Worm (Caenorhabditis elegans) whole organism, L3 larva: ENCODE measurements around the gene F29A7.6.

Source experiments
- R02D3.7 ChIP-seq: fragments of 150-350 bp; optimal IDR thresholded peaks from 2 replicates; lab custom pipeline; 2014; ENCODE audit warnings: missing biosample characterization, missing genetic modification characterization
- ZK546.5 ChIP-seq: sonication (generic microtip); optimal IDR thresholded peaks from 2 replicates; lab custom pipeline; 2017; ENCODE audit warnings: missing biosample characterization, missing genetic modification characterization
- aly-2 ChIP-seq: fragments of 150-350 bp; optimal IDR thresholded peaks from 2 replicates; lab custom pipeline; 2014; ENCODE audit warnings: missing biosample characterization, missing genetic modification characterization
- ceh-16 ChIP-seq: sonication (generic microtip); optimal IDR thresholded peaks from 2 replicates; lab custom pipeline; 2017; ENCODE audit warnings: missing biosample characterization, missing genetic modification characterization
- ceh-28 ChIP-seq: fragments of 150-350 bp; optimal IDR thresholded peaks from 2 replicates; lab custom pipeline; 2014; ENCODE audit warnings: missing biosample characterization, missing genetic modification reagents, missing genetic modification characterization
- ceh-82 ChIP-seq: fragments of 150-350 bp; optimal IDR thresholded peaks from 2 replicates; lab custom pipeline; 2014; ENCODE audit warnings: missing biosample characterization, missing genetic modification characterization
- daf-12 ChIP-seq: fragments of 150-350 bp; optimal IDR thresholded peaks from 2 replicates; lab custom pipeline; 2014; ENCODE audit warnings: missing biosample characterization, missing genetic modification reagents, missing genetic modification characterization
- egl-27 ChIP-seq: sonication (generic microtip); optimal IDR thresholded peaks from 4 replicates; lab custom pipeline; 2017; ENCODE audit warnings: missing biosample characterization, missing genetic modification reagents, missing genetic modification characterization
- egl-5 ChIP-seq: fragments of 150-350 bp; optimal IDR thresholded peaks from 2 replicates; lab custom pipeline; 2017; ENCODE audit warnings: missing biosample characterization, missing genetic modification reagents, missing genetic modification characterization, inconsistent platforms
- elt-1 ChIP-seq: fragments of 150-350 bp; optimal IDR thresholded peaks from 2 replicates; lab custom pipeline; 2014; ENCODE audit warnings: missing biosample characterization, missing genetic modification characterization
- elt-2 ChIP-seq: sonication (generic microtip); optimal IDR thresholded peaks from 2 replicates; lab custom pipeline; 2016; ENCODE audit warnings: missing genetic modification reagents, mild to moderate bottlenecking, missing genetic modification characterization, missing compliant biosample characterization
- fkh-10 ChIP-seq: sonication (generic microtip); optimal IDR thresholded peaks from 2 replicates; lab custom pipeline; 2017; ENCODE audit warnings: missing biosample characterization, missing genetic modification reagents, missing genetic modification characterization
- fkh-2 ChIP-seq: fragments of 150-350 bp; optimal IDR thresholded peaks from 2 replicates; lab custom pipeline; 2014; ENCODE audit warnings: missing biosample characterization, missing genetic modification reagents, missing genetic modification characterization
- fos-1 ChIP-seq: fragments of 150-350 bp; optimal IDR thresholded peaks from 2 replicates; lab custom pipeline; 2014; ENCODE audit warnings: missing biosample characterization, missing genetic modification characterization
- hmg-11 ChIP-seq: sonication (generic microtip); optimal IDR thresholded peaks from 2 replicates; lab custom pipeline; 2016; ENCODE audit warnings: missing genetic modification characterization, missing compliant biosample characterization
- jun-1 ChIP-seq: fragments of 150-350 bp; optimal IDR thresholded peaks from 2 replicates; lab custom pipeline; 2014; ENCODE audit warnings: missing biosample characterization, missing genetic modification reagents, missing genetic modification characterization
- lin-15B ChIP-seq: fragments of 150-350 bp; optimal IDR thresholded peaks from 2 replicates; lab custom pipeline; 2014; ENCODE audit warnings: missing biosample characterization, missing genetic modification characterization
- lin-39 ChIP-seq: fragments of 150-350 bp; optimal IDR thresholded peaks from 2 replicates; lab custom pipeline; 2018; ENCODE audit warnings: missing biosample characterization, missing genetic modification reagents, missing genetic modification characterization
- mdl-1 ChIP-seq: fragments of 150-350 bp; optimal IDR thresholded peaks from 2 replicates; lab custom pipeline; 2014; ENCODE audit warnings: missing biosample characterization, missing genetic modification characterization
- mml-1 ChIP-seq: fragments of 150-350 bp; sonication (generic microtip); optimal IDR thresholded peaks from 3 replicates; lab custom pipeline; 2014; ENCODE audit warnings: missing biosample characterization, missing genetic modification characterization
- nfya-1 ChIP-seq: sonication (generic microtip); optimal IDR thresholded peaks from 2 replicates; lab custom pipeline; 2017; ENCODE audit warnings: missing genetic modification characterization, mild to moderate bottlenecking, missing compliant biosample characterization, antibody characterized with exemption, moderate library complexity; ENCODE audit not compliant: insufficient read depth
- nhr-11 ChIP-seq: fragments of 150-350 bp; optimal IDR thresholded peaks from 2 replicates; lab custom pipeline; 2014; ENCODE audit warnings: missing biosample characterization, missing genetic modification characterization
- nhr-12 ChIP-seq: fragments of 150-350 bp; optimal IDR thresholded peaks from 2 replicates; lab custom pipeline; 2014; ENCODE audit warnings: missing biosample characterization, missing genetic modification characterization
- nhr-237 ChIP-seq: fragments of 150-350 bp; optimal IDR thresholded peaks from 2 replicates; lab custom pipeline; 2014; ENCODE audit warnings: missing biosample characterization, missing genetic modification characterization
- nhr-28 ChIP-seq: fragments of 150-350 bp; optimal IDR thresholded peaks from 2 replicates; lab custom pipeline; 2014; ENCODE audit warnings: missing biosample characterization, missing genetic modification characterization
- nhr-43 ChIP-seq: sonication (generic microtip); optimal IDR thresholded peaks from 2 replicates; lab custom pipeline; 2016; ENCODE audit warnings: mild to moderate bottlenecking, missing genetic modification characterization, missing compliant biosample characterization; ENCODE audit not compliant: poor library complexity, severe bottlenecking
- nhr-67 ChIP-seq: fragments of 150-350 bp; optimal IDR thresholded peaks from 2 replicates; lab custom pipeline; 2014; ENCODE audit warnings: missing biosample characterization, missing genetic modification characterization
- nhr-76 ChIP-seq: fragments of 150-350 bp; sonication (generic microtip); optimal IDR thresholded peaks from 5 replicates; lab custom pipeline; 2014; ENCODE audit warnings: missing biosample characterization, missing genetic modification characterization
- nhr-77 ChIP-seq: fragments of 150-350 bp; optimal IDR thresholded peaks from 2 replicates; lab custom pipeline; 2014; ENCODE audit warnings: missing biosample characterization, missing genetic modification characterization
- pqm-1 ChIP-seq: fragments of 150-350 bp; optimal IDR thresholded peaks from 2 replicates; lab custom pipeline; 2017; ENCODE audit warnings: missing biosample characterization, missing genetic modification characterization, inconsistent platforms
- skn-1 ChIP-seq: fragments of 150-350 bp; optimal IDR thresholded peaks from 2 replicates; lab custom pipeline; 2014; ENCODE audit warnings: missing biosample characterization, missing genetic modification characterization
- snpc-4 ChIP-seq: fragments of 150-350 bp; optimal IDR thresholded peaks from 2 replicates; lab custom pipeline; 2014; ENCODE audit warnings: missing biosample characterization, missing genetic modification characterization
- tbx-2 ChIP-seq: sonication (generic microtip); optimal IDR thresholded peaks from 2 replicates; lab custom pipeline; 2016; ENCODE audit warnings: mild to moderate bottlenecking, missing genetic modification characterization, missing compliant biosample characterization
- unc-62 ChIP-seq: fragments of 150-350 bp; sonication (generic microtip); optimal IDR thresholded peaks from 4 replicates; lab custom pipeline; 2014; ENCODE audit warnings: missing biosample characterization, missing genetic modification reagents, missing genetic modification characterization
- zag-1 ChIP-seq: fragments of 150-350 bp; optimal IDR thresholded peaks from 2 replicates; lab custom pipeline; 2014; ENCODE audit warnings: missing biosample characterization, missing genetic modification characterization
- ztf-11 ChIP-seq: fragments of 150-350 bp; optimal IDR thresholded peaks from 2 replicates; lab custom pipeline; 2014; ENCODE audit warnings: missing biosample characterization, missing genetic modification characterization
- ztf-4 ChIP-seq: fragments of 150-350 bp; optimal IDR thresholded peaks from 2 replicates; lab custom pipeline; 2014; ENCODE audit warnings: missing biosample characterization, missing genetic modification characterization

The F29A7.6 gene

ce11 chrII:2751278-2751677 is 1.1 kb downstream of the F29A7.6 start:
- TF ChIP-seq elt-2 (tag; lab: Kevin White, UChicago) (peak; percentile 14), nfya-1 (tag; lab: Kevin White, UChicago) (no peak)

DNA sequence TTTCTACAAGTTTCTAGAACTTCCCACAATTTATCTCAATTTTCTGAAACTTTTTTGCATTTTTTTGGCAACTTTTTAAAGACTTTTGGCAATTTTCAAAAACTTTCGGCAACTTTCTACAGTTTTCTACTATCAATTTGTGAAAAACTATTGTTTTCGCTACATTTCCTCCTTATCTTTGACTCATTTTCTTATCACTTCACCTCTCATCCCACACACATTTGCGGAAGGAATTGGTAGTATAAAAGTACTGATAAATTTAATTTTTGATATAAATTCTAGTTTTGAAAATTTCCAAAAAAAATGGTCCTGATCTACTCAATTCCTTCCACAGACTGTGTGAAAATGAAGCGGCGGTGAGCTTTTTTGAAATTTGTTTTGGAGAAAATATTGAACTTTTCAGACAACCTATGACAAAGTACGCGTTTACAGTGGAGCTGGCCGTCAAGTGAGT is 2.8 kb downstream of the F29A7.6 start, which contains the start of gene F29A7.4:
TSS of gene F29A7.4 (plus strand) at position 404 of the 454 bp plus-strand sequence.
- TF ChIP-seq elt-2 (tag; lab: Kevin White, UChicago) (peak; percentile 64), ceh-16 (tag; lab: Kevin White, UChicago) (no peak), pqm-1 (tag; lab: Kevin White, UChicago) (peak; percentile 58)

- TF ChIP-seq hmg-11 (tag; lab: Kevin White, UChicago) (peak; percentile 76), nhr-28 (no peak), daf-12 (no peak), skn-1 (tag; lab: Kevin White, UChicago) (peak; percentile 10), lin-39 (tag; lab: Kevin White, UChicago) (peak; percentile 71), ztf-4 (tag; lab: Kevin White, UChicago) (no peak), ceh-28 (tag; lab: Kevin White, UChicago) (no peak), R02D3.7 (tag; lab: Kevin White, UChicago) (peak; percentile 13), unc-62 (GFP tag; lab: Kevin White, UChicago) (peak; percentile 79), snpc-4 (peak; percentile 41), ZK546.5 (tag; lab: Kevin White, UChicago) (no peak), ceh-16 (tag; lab: Kevin White, UChicago) (no peak), nhr-77 (tag; lab: Kevin White, UChicago) (no peak), nhr-76 (tag; lab: Kevin White, UChicago) (no peak), elt-1 (no peak), fos-1 (no peak), aly-2 (tag; lab: Kevin White, UChicago) (no peak), egl-5 (peak; percentile 15), elt-2 (tag; lab: Kevin White, UChicago) (no peak), nhr-11 (tag; lab: Kevin White, UChicago) (no peak), nhr-237 (tag; lab: Kevin White, UChicago) (no peak), zag-1 (tag; lab: Kevin White, UChicago) (peak; percentile 30), nfya-1 (tag; lab: Kevin White, UChicago) (peak; percentile 81), fkh-2 (tag; lab: Kevin White, UChicago) (no peak), fkh-10 (GFP tag; lab: Kevin White, UChicago) (peak; percentile 31), tbx-2 (tag; lab: Kevin White, UChicago) (peak; percentile 46), mml-1 (tag; lab: Kevin White, UChicago) (no peak), lin-15B (peak; percentile 41), ceh-82 (tag; lab: Kevin White, UChicago) (peak; percentile 26), pqm-1 (tag; lab: Kevin White, UChicago) (no peak), ztf-11 (tag; lab: Kevin White, UChicago) (no peak), nhr-12 (tag; lab: Kevin White, UChicago) (no peak), mdl-1 (no peak), nhr-67 (tag; lab: Kevin White, UChicago) (no peak)
- TF ChIP-seq, all 47 proteins: peak for 13
Measured at ce11 chrII:2747956-2748621, 4.3 kb downstream of the F29A7.6 start.

DNA sequence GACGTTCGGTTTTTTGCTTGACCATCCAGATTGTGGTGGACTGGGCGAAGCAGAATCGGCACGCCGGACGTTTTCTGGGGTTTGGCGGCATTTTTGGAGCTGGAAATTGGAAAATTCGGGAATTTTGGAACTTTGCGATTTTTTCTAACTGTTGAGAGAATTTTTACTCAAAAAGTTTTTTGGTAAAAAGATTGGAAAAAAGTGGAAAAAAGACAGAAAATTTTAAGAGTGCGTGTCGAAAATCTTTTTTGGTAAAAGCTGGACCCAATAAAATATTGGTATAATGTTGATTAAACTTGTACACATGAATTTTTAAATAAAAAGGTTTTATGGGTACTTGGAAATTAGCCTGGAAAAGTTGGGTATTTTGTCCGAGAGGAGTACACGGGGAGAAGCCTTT is 10.2 kb downstream of the F29A7.6 start, which contains the start of gene T05A8.7:
TSS of gene T05A8.7 (minus strand) at position 101 of the 400 bp plus-strand sequence.
- no peak for TF ChIP-seq nhr-43
- no peak for TF ChIP-seq nfya-1 (tag; lab: Kevin White, UChicago)
- TF ChIP-seq lin-39 (tag; lab: Kevin White, UChicago): no peak
- TF ChIP-seq egl-27: no peak
- no peak for TF ChIP-seq snpc-4
- TF ChIP-seq nhr-12 (tag; lab: Kevin White, UChicago): no peak
- no peak for TF ChIP-seq nhr-67 (tag; lab: Kevin White, UChicago)
- TF ChIP-seq jun-1 (tag; lab: Kevin White, UChicago): no peak
